Fruit fly (Drosophila melanogaster) whole organism, wandering third instar larva: ENCODE data around the gene CG6709.

ENCODE experiments used
- Abd-B ChIP-seq: fragments of >200 bp; optimal IDR thresholded peaks from 2 replicates; lab custom pipeline; 2017; ENCODE audit warnings: missing biosample characterization, missing genetic modification characterization
- CG32264 ChIP-seq: fragments of 200-800 bp; sonication (Bioruptor generic); optimal IDR thresholded peaks from 2 replicates; lab custom pipeline; 2016; ENCODE audit warnings: missing biosample characterization, missing genetic modification characterization
- CG9705 ChIP-seq: fragments of 200-800 bp; sonication (Bioruptor generic); optimal IDR thresholded peaks from 2 replicates; lab custom pipeline; 2018; ENCODE audit warnings: missing biosample characterization, mild to moderate bottlenecking, missing genetic modification characterization
- CrebA ChIP-seq: fragments of 200-800 bp; sonication (Bioruptor generic); optimal IDR thresholded peaks from 2 replicates; lab custom pipeline; 2016; ENCODE audit warnings: missing biosample characterization, mild to moderate bottlenecking, missing genetic modification characterization, borderline replicate concordance
- Dfd ChIP-seq: fragments of >200 bp; optimal IDR thresholded peaks from 2 replicates; lab custom pipeline; 2017; ENCODE audit warnings: missing biosample characterization, missing genetic modification characterization
- Dif ChIP-seq: fragments of 200-275, 200-300 bp; sonication (Bioruptor generic); optimal IDR thresholded peaks from 2 replicates; lab custom pipeline; 2018; ENCODE audit warnings: missing biosample characterization, missing genetic modification characterization; ENCODE audit not compliant: partially characterized antibody
- GATAd ChIP-seq: sonication (Bioruptor generic); optimal IDR thresholded peaks from 2 replicates; lab custom pipeline; 2016; ENCODE audit warnings: missing biosample characterization, missing genetic modification characterization
- HLH106 ChIP-seq: fragments of 200-800 bp; optimal IDR thresholded peaks from 3 replicates; lab custom pipeline; 2019; ENCODE audit warnings: missing biosample characterization, mild to moderate bottlenecking, missing genetic modification characterization, moderate library complexity
- Hnf4 ChIP-seq: fragments of 200-800 bp; sonication (Bioruptor generic); optimal IDR thresholded peaks from 2 replicates; lab custom pipeline; 2016; ENCODE audit warnings: missing biosample characterization, mild to moderate bottlenecking, missing genetic modification characterization
- Hr78 ChIP-seq: fragments of >200 bp; optimal IDR thresholded peaks from 2 replicates; lab custom pipeline; 2017; ENCODE audit warnings: missing biosample characterization, missing genetic modification characterization
- Hr83 ChIP-seq: fragments of 200-300 bp; sonication (Bioruptor generic); optimal IDR thresholded peaks from 2 replicates; lab custom pipeline; 2016; ENCODE audit warnings: missing biosample characterization, mild to moderate bottlenecking, missing genetic modification characterization, moderate library complexity; ENCODE audit not compliant: poor library complexity, severe bottlenecking
- Jra ChIP-seq: sonication (Bioruptor generic); optimal IDR thresholded peaks from 2 replicates; lab custom pipeline; 2016; ENCODE audit warnings: missing biosample characterization, missing genetic modification characterization
- Mio ChIP-seq: sonication (Bioruptor generic); optimal IDR thresholded peaks from 2 replicates; lab custom pipeline; 2016; ENCODE audit warnings: missing biosample characterization, missing genetic modification characterization
- Myc ChIP-seq: fragments of >200 bp; optimal IDR thresholded peaks from 2 replicates; lab custom pipeline; 2017
- N ChIP-seq: fragments of >200 bp; optimal IDR thresholded peaks from 2 replicates; lab custom pipeline; 2018; ENCODE audit warnings: missing biosample characterization, missing external identifiers, missing genetic modification characterization
- OdsH ChIP-seq: fragments of 200-800 bp; sonication (Bioruptor generic); optimal IDR thresholded peaks from 2 replicates; lab custom pipeline; 2016; ENCODE audit warnings: missing biosample characterization, mild to moderate bottlenecking, missing genetic modification characterization
- Rel ChIP-seq, 2 experiments: fragments of 200-800 bp; sonication (Bioruptor generic) in 1 of 2; optimal IDR thresholded peaks; 2 replicates in 1 of 2; 3 replicates in 1 of 2; lab custom pipeline; 2016 to 2019; ENCODE audit warnings: mild to moderate bottlenecking in 2 of 2, missing biosample characterization in 2 of 2, missing genetic modification characterization in 2 of 2, moderate library complexity in 1 of 2
- Sp1 ChIP-seq: fragments of 200-800 bp; sonication (Bioruptor generic); optimal IDR thresholded peaks from 3 replicates; lab custom pipeline; 2019; ENCODE audit warnings: missing biosample characterization, mild to moderate bottlenecking, missing genetic modification characterization, moderate library complexity
- Vsx2 ChIP-seq: fragments of 200-300, 225-300 bp; sonication (Bioruptor generic); optimal IDR thresholded peaks from 2 replicates; lab custom pipeline; 2018; ENCODE audit warnings: missing biosample characterization, missing genetic modification characterization; ENCODE audit not compliant: partially characterized antibody
- br ChIP-seq: fragments of 200-800 bp; sonication (Bioruptor generic); optimal IDR thresholded peaks from 2 replicates; lab custom pipeline; 2016; ENCODE audit warnings: missing biosample characterization, missing genetic modification characterization
- brk ChIP-seq: fragments of 200-800 bp; sonication (Bioruptor generic); optimal IDR thresholded peaks from 2 replicates; lab custom pipeline; 2016; ENCODE audit warnings: missing biosample characterization, mild to moderate bottlenecking, missing genetic modification characterization
- dl ChIP-seq, 2 experiments: fragments of 175-275, 200-275 bp in 1 of 2; fragments of 200-275 bp in 1 of 2; sonication (Bioruptor generic); optimal IDR thresholded peaks; lab custom pipeline; 2018; ENCODE audit warnings: mild to moderate bottlenecking in 2 of 2, missing biosample characterization in 2 of 2, missing genetic modification characterization in 2 of 2, moderate library complexity in 2 of 2; ENCODE audit not compliant: partially characterized antibody in 2 of 2, insufficient read depth in 1 of 2
- dmrt93B ChIP-seq: fragments of 200-800 bp; sonication (Bioruptor generic); optimal IDR thresholded peaks from 2 replicates; lab custom pipeline; 2018; ENCODE audit warnings: missing biosample characterization, mild to moderate bottlenecking, missing genetic modification characterization
- dsf ChIP-seq: sonication (Bioruptor generic); optimal IDR thresholded peaks from 2 replicates; lab custom pipeline; 2016; ENCODE audit warnings: missing biosample characterization, missing genetic modification characterization, borderline replicate concordance
- ey ChIP-seq: fragments of 200-800 bp; sonication (Bioruptor generic); optimal IDR thresholded peaks from 2 replicates; lab custom pipeline; 2016; ENCODE audit warnings: missing biosample characterization, missing genetic modification characterization
- foxo ChIP-seq, 2 experiments: fragments of 200-800 bp; sonication (Bioruptor generic); optimal IDR thresholded peaks; 2 replicates in 1 of 2; 3 replicates in 1 of 2; lab custom pipeline; 2016 to 2017; ENCODE audit warnings: missing biosample characterization in 2 of 2, missing genetic modification characterization in 2 of 2
- fru ChIP-seq: fragments of 200-800 bp; sonication (Bioruptor generic); optimal IDR thresholded peaks from 3 replicates; lab custom pipeline; 2016; ENCODE audit warnings: missing biosample characterization, mild to moderate bottlenecking, missing genetic modification characterization
- h ChIP-seq: fragments of 200-800 bp; sonication (Bioruptor generic); optimal IDR thresholded peaks from 3 replicates; lab custom pipeline; 2016; ENCODE audit warnings: missing biosample characterization, mild to moderate bottlenecking, missing genetic modification characterization
- jim ChIP-seq: fragments of 175-275, 200-325 bp; sonication (Bioruptor generic); optimal IDR thresholded peaks from 2 replicates; lab custom pipeline; 2016; ENCODE audit warnings: missing biosample characterization, mild to moderate bottlenecking, missing genetic modification characterization
- lola ChIP-seq: fragments of >200 bp; optimal IDR thresholded peaks from 2 replicates; lab custom pipeline; 2017; ENCODE audit warnings: missing biosample characterization, missing genetic modification characterization
- pan ChIP-seq: fragments of >200 bp; optimal IDR thresholded peaks from 2 replicates; lab custom pipeline; 2017
- psq ChIP-seq: fragments of 200-800 bp; sonication (Bioruptor generic); optimal IDR thresholded peaks from 3 replicates; lab custom pipeline; 2017; ENCODE audit warnings: missing biosample characterization, mild to moderate bottlenecking, missing genetic modification characterization, moderate library complexity
- rgr ChIP-seq: fragments of 200-800 bp; sonication (Bioruptor generic); optimal IDR thresholded peaks from 3 replicates; lab custom pipeline; 2016; ENCODE audit warnings: missing biosample characterization, mild to moderate bottlenecking, missing genetic modification characterization
- sage ChIP-seq: fragments of 200-800 bp; sonication (Bioruptor generic); optimal IDR thresholded peaks from 2 replicates; lab custom pipeline; 2016; ENCODE audit warnings: missing biosample characterization, mild to moderate bottlenecking, missing genetic modification characterization
- sv ChIP-seq: fragments of 200-800 bp; sonication (Bioruptor generic); optimal IDR thresholded peaks from 3 replicates; lab custom pipeline; 2016; ENCODE audit warnings: missing biosample characterization, missing genetic modification characterization
- tai ChIP-seq: sonication (Bioruptor generic); optimal IDR thresholded peaks from 2 replicates; lab custom pipeline; 2016; ENCODE audit warnings: missing biosample characterization, missing genetic modification characterization
- usp ChIP-seq: fragments of >200 bp; optimal IDR thresholded peaks from 2 replicates; lab custom pipeline; 2017; ENCODE audit warnings: missing biosample characterization, missing genetic modification characterization
- woc ChIP-seq: sonication (Bioruptor generic); optimal IDR thresholded peaks from 2 replicates; lab custom pipeline; 2016; ENCODE audit warnings: missing biosample characterization, mild to moderate bottlenecking, missing genetic modification characterization

Gene CG6709

DNA sequence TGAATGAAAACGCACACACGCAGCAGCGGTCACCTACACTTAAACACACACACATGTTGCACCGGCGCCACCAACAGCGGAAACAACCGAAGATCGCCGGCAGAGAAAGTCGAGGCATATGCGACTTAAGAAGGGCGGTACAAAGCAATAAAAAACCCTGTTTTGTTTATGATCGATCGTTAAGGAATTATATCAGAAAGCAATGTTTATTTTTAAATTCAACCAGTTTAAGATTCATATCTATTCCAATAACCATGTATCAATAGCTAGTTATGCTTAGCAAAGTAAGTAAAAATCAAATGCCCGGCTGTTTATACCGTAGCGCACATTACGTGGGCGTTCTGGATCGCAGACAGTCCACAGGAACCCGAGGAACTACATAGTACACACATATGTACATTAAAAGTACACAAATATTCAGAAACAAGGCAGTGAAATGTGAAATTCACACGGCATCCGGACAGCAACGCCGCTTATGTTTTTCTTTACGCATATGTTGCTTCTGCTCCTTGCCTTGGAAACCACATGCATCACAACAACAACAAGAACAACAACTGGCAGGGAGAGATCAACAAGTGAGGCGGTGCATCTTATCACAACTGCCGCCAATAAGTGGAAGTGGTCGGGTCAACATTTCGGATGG is 38.6 kb downstream of the CG6709 start:
- TF ChIP-seq rgr (GFP tag; lab: Kevin White, UChicago) (peak; percentile 92), Vsx2 (no peak), CG32264 (GFP tag; lab: Kevin White, UChicago) (peak; percentile 94), sv (GFP tag; lab: Kevin White, UChicago) (peak; percentile 96), Myc (lab: Kevin White, UChicago) (no peak), Sp1 (GFP tag; lab: Kevin White, UChicago) (peak; percentile 93), lola (GFP tag; lab: Kevin White, UChicago) (no peak), tai (GFP tag; lab: Kevin White, UChicago) (no peak), Rel (GFP tag; optimal IDR thresholded peaks at IDR 0.05; lab: Kevin White, UChicago) (peak; percentile 74), Rel (tag; optimal IDR thresholded peaks at IDR 0.05; lab: Kevin White, UChicago) (peak; percentile 64), dl (GFP tag; optimal IDR thresholded peaks at IDR 0.05; lab: Kevin White, UChicago; ENCODE audit: insufficient read depth in 1 of 2, partially characterized antibody in 2 of 2) (no peak), foxo (GFP tag; optimal IDR thresholded peaks at IDR 0.05; lab: Kevin White, UChicago) (peak; percentile 81 to 97), GATAd (GFP tag; lab: Kevin White, UChicago) (no peak), psq (GFP tag; lab: Kevin White, UChicago) (peak; percentile 84), usp (GFP tag; lab: Kevin White, UChicago) (no peak), HLH106 (tag; lab: Kevin White, UChicago) (peak; percentile 94), brk (GFP tag; lab: Kevin White, UChicago) (peak; percentile 55), Hr78 (no peak), Jra (peak; percentile 83), woc (GFP tag; lab: Kevin White, UChicago) (peak; percentile 91), N (GFP tag; lab: Kevin White, UChicago) (no peak), Dif (GFP tag; lab: Kevin White, UChicago) (no peak), pan (lab: Kevin White, UChicago) (no peak), br (GFP tag; lab: Kevin White, UChicago) (peak; percentile 97), CrebA (GFP tag; lab: Kevin White, UChicago) (no peak), OdsH (GFP tag; lab: Kevin White, UChicago) (peak; percentile 93), dmrt93B (peak; percentile 91), Hnf4 (peak; percentile 89), Hr83 (no peak), Mio (peak; percentile 56), CG9705 (peak; percentile 91), Dfd (GFP tag; lab: Kevin White, UChicago) (no peak), sage (GFP tag; lab: Kevin White, UChicago) (peak; percentile 82), h (peak; percentile 98), dsf (GFP tag; lab: Kevin White, UChicago) (peak; percentile 37), fru (peak; percentile 98), jim (GFP tag; lab: Kevin White, UChicago) (no peak), Abd-B (GFP tag; lab: Kevin White, UChicago) (no peak), ey (GFP tag; lab: Kevin White, UChicago) (peak; percentile 95)

DNA sequence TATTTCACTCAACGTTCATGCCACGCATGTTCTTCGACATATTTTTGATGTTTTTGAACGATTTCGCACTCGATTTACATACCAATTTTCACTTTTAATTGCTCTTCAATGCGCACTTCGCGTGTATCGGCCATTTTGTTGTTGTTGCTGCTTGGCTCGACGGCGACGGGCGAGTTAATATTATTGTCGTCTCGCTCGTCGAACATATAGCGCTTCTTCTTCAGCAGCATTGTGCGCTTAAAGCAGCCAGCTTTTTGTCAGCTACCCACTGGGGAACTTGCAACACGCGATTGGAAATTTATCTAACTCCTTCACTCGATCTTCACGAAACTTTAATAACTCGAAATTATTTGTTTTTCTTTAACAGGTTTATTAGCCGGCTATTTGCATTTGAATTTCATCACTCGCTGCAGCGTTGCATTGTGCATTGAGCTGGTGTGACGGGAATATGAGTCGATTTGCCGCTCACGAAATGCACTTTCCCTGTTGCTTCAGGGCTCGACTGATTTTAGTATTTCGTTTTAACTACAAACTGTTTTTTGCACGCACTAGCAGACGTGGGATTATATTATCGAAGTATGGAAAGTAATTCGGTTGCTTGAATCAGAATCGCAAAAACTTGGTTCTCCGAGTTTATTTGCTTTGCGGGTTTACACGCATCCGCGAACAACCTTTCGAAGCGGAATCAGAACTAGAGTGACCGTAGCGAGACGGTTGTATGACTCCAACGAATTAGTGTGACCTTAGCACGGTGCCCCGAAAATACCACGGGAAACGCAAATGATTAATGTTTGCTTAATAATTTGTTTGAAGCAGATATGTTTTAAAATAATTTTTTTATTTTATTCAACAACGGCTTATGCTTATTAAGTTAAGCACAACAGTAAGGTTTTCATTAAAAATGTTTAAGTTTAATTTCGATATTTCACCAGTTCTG is 39.7 kb downstream of the CG6709 start, which contains the start of gene RasGAP1:
RasGAP1 (minus strand) TSS at position 703 of the 937 bp plus-strand sequence.
- TF ChIP-seq fru, result no peak
- no peak for TF ChIP-seq Rel (GFP tag; optimal IDR thresholded peaks at IDR 0.05; lab: Kevin White, UChicago)
- TF ChIP-seq Rel (tag; optimal IDR thresholded peaks at IDR 0.05; lab: Kevin White, UChicago), result peak; percentile 13
- no peak for TF ChIP-seq Hr78
- peak; percentile 14 for TF ChIP-seq sage (GFP tag; lab: Kevin White, UChicago)
- TF ChIP-seq psq (GFP tag; lab: Kevin White, UChicago), result peak; percentile 34
- no peak for TF ChIP-seq tai (GFP tag; lab: Kevin White, UChicago)
- no peak for TF ChIP-seq Dfd (GFP tag; lab: Kevin White, UChicago)
- peak; percentile 20 to 53 for TF ChIP-seq dl (GFP tag; optimal IDR thresholded peaks at IDR 0.05; lab: Kevin White, UChicago; ENCODE audit: insufficient read depth in 1 of 2, partially characterized antibody in 2 of 2)
- TF ChIP-seq Sp1 (GFP tag; lab: Kevin White, UChicago), result peak; percentile 35
- no peak for TF ChIP-seq OdsH (GFP tag; lab: Kevin White, UChicago)
- no peak for TF ChIP-seq HLH106 (tag; lab: Kevin White, UChicago)
- no peak for TF ChIP-seq Abd-B (GFP tag; lab: Kevin White, UChicago)
- peak; percentile 32 for TF ChIP-seq Myc (lab: Kevin White, UChicago)
- no peak for TF ChIP-seq CrebA (GFP tag; lab: Kevin White, UChicago)
- peak; percentile 90 for TF ChIP-seq Dif (GFP tag; lab: Kevin White, UChicago)
- no peak for TF ChIP-seq pan (lab: Kevin White, UChicago)
- TF ChIP-seq CG32264 (GFP tag; lab: Kevin White, UChicago), result no peak
- TF ChIP-seq dmrt93B, result no peak
- no peak for TF ChIP-seq woc (GFP tag; lab: Kevin White, UChicago)
- no peak for TF ChIP-seq rgr (GFP tag; lab: Kevin White, UChicago)
